Worm (Caenorhabditis elegans) whole organism, L1 larva: ENCODE measurements around the gene Y43F8B.11.

Source experiments
- aly-2 ChIP-seq: fragments of 150-350 bp; optimal IDR thresholded peaks from 2 replicates; lab custom pipeline; 2014; ENCODE audit warnings: missing biosample characterization, missing genetic modification characterization
- blmp-1 ChIP-seq: fragments of 150-350 bp; optimal IDR thresholded peaks from 2 replicates; lab custom pipeline; 2014; ENCODE audit warnings: missing biosample characterization, missing genetic modification characterization
- ceh-82 ChIP-seq, 3 experiments: fragments of 150-350 bp in 1 of 3; sonication (generic microtip) in 2 of 3; optimal IDR thresholded peaks; 2 replicates each; lab custom pipeline; 2014 to 2017; ENCODE audit warnings: missing biosample characterization in 3 of 3, missing genetic modification characterization in 3 of 3
- dsc-1 ChIP-seq: sonication (generic microtip); optimal IDR thresholded peaks from 2 replicates; lab custom pipeline; 2016; ENCODE audit warnings: mild to moderate bottlenecking, missing genetic modification characterization, missing compliant biosample characterization
- elt-2 ChIP-seq: sonication (generic microtip); optimal IDR thresholded peaks from 2 replicates; lab custom pipeline; 2016; ENCODE audit warnings: missing genetic modification characterization, mild to moderate bottlenecking, inconsistent platforms, missing compliant biosample characterization, missing genetic modification reagents
- lin-35 ChIP-seq, 2 experiments: fragments of 150-350 bp; optimal IDR thresholded peaks; 2 replicates each; lab custom pipeline; 2014; ENCODE audit warnings: missing biosample characterization in 2 of 2, missing genetic modification characterization in 2 of 2, missing genetic modification reagents in 2 of 2
- unc-30 ChIP-seq: sonication (generic microtip); optimal IDR thresholded peaks from 2 replicates; lab custom pipeline; 2017; ENCODE audit warnings: missing biosample characterization, missing genetic modification characterization
- ztf-11 ChIP-seq, 2 experiments: sonication (generic microtip); optimal IDR thresholded peaks; 2 replicates each; lab custom pipeline; 2016 to 2017; ENCODE audit warnings: missing genetic modification characterization in 2 of 2, missing biosample characterization in 1 of 2, missing compliant biosample characterization in 1 of 2

DNA sequence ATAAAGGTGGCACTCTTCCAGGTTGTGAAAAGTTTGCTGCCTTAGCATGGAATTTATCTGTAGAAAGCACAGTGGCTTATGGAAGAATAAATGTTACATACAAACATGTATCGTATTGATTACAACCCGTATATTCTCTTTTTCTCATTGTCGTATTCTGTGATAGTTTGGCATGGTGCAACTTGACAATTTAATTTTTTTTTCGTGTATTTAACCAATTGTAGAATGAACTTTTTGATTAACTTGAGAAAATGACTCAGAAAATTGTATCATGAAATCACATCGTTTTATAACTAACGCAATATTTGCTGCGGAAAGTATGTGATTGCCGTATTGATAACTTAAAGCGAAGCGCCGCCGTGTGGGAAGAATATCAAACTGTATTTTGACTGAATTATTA lies 13.4 kb upstream of the Y43F8B.11 start, which contains the start of gene Y43F8B.24:
- no peak for TF ChIP-seq blmp-1 (tag; lab: Kevin White, UChicago)
- no peak for TF ChIP-seq ceh-82 (tag; optimal IDR thresholded peaks at IDR 0.05; lab: Kevin White, UChicago)
- TF ChIP-seq elt-2 = no peak
- no peak for TF ChIP-seq dsc-1 (tag; lab: Kevin White, UChicago)
- TF ChIP-seq aly-2 (tag; lab: Kevin White, UChicago) = no peak
- no peak for TF ChIP-seq unc-30
- TF ChIP-seq lin-35 (GFP tag; optimal IDR thresholded peaks at IDR 0.05; lab: Kevin White, UChicago) = no peak
- no peak for TF ChIP-seq ztf-11 (tag; optimal IDR thresholded peaks at IDR 0.05; lab: Kevin White, UChicago)
